Fruit fly (Drosophila melanogaster): ENCODE results near the gene mbm.

DNA sequence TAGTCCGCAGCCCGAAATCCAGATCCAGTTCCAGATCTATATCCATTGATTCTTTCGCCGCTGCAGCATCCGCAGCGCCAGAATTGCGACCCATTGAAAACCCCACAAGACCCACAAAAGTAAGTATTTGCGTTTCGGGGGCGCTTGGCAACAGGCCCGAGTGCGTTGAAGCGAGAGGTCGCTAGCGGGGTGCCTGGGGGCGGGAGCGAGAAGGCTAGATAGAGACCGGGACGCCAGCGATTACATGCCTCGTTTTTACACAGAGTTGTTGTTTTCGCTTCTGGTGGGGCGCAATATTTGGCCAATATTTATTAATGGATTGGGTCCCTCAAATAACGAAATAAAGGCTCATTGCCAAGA lies 24.8 kb upstream of the mbm start:
- no peak for TF ChIP-seq psq (optimal IDR thresholded peaks at IDR 0.05)
- TF ChIP-seq Dll (optimal IDR thresholded peaks at IDR 0.05), result no peak
- TF ChIP-seq EcR (GFP tag; optimal IDR thresholded peaks at IDR 0.05), result no peak
